Fruit fly (Drosophila melanogaster): ENCODE results near the gene Arglu1.

Arglu1 gene

DNA sequence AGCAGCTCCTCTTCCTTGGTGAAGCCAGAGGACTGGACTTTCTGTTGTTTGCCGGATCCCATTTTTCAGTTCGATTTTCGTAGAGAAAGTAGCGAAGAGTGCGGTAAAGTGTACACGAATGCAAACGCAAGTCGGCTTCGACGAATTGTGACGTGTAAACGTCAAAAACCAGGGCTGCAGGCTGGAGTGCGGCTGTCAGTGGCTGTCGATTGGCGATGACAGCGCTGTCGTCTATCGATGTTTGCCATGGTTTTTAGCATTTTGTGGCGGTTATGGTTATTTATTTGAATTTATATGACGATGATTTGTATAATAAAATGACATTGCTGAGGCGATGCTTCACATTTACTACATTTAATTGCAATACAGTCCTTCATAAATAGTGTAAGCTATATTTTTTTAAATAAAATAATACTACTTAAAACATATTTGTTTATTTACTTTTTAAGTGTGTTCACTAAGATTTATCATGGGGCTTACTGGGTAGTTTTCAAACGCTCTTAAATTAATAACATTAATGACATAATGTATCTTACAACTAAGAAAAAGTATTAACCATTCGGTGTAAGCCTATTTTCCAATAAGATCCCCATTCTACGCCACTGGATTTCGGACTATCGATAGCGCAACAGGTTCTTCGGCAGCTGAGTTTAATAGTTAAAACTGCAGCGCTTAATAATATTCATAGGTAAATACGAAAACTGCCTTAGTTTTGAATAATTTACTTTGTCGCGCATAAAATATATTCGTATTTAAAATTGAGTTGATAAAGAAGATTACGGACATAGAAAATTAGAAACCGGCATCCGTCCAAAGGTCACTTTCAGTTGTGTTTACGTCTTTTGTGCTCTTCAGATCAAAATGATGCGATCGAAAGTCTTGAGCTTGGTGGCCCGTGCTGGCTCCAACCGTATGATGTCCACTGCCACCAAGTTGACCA is 19.6 kb downstream of the Arglu1 start, which contains the start of the genes CG5885 and CG4598 (continued):
- peak; percentile 44; the same call in 2 of the 3 replicates for TF ChIP-seq tgo (GFP tag; IDR thresholded peaks at IDR 0.05)
- no peak for TF ChIP-seq Nf-YA (GFP tag; IDR thresholded peaks at IDR 0.05)
- no peak for TF ChIP-seq pfk (GFP tag; optimal IDR thresholded peaks at IDR 0.05)
- TF ChIP-seq CG16815 (GFP tag; optimal IDR thresholded peaks at IDR 0.05) = peak; percentile 40
- peak; percentile 47 for TF ChIP-seq CG9797 (GFP tag; optimal IDR thresholded peaks at IDR 0.05)
- peak; percentile 82 for TF ChIP-seq knrl (GFP tag; IDR thresholded peaks at IDR 0.05; ENCODE audit: partially characterized antibody)
- TF ChIP-seq CG10543 (GFP tag; optimal IDR thresholded peaks at IDR 0.05) = peak; percentile 73
- peak; percentile 95 for TF ChIP-seq E2f2 (GFP tag; IDR thresholded peaks at IDR 0.05)
- TF ChIP-seq CoRest (tag; optimal IDR thresholded peaks at IDR 0.05) = peak; percentile 79
- no peak for TF ChIP-seq CTCF (GFP tag; optimal IDR thresholded peaks at IDR 0.05)
- TF ChIP-seq Tbp (GFP tag; optimal IDR thresholded peaks at IDR 0.05) = no peak
- TF ChIP-seq CG3726 (GFP tag; IDR thresholded peaks at IDR 0.05) = 0 out of 3 replicates have a peak, but pooled peaks have one; percentile 45
- peak; percentile 45 for TF ChIP-seq CG12104 (GFP tag; optimal IDR thresholded peaks at IDR 0.05)
- TF ChIP-seq HLH54F (GFP tag; optimal IDR thresholded peaks at IDR 0.05) = peak; percentile 41
- peak; percentile 15 for TF ChIP-seq CG30431 (GFP tag; optimal IDR thresholded peaks at IDR 0.05)
- peak; percentile 58 for TF ChIP-seq inv (GFP tag; IDR thresholded peaks at IDR 0.05; ENCODE audit: partially characterized antibody)
- peak; percentile 84 for TF ChIP-seq slbo (GFP tag; IDR thresholded peaks at IDR 0.05)
- no peak for TF ChIP-seq Elba2 (GFP tag; optimal IDR thresholded peaks at IDR 0.05)
- no peak for TF ChIP-seq repo (GFP tag; optimal IDR thresholded peaks at IDR 0.05)
- peak; percentile 67; the same call in 1 of the 2 replicates for TF ChIP-seq Atf6 (GFP tag; IDR thresholded peaks at IDR 0.05)
- no peak for TF ChIP-seq disco-r (GFP tag; optimal IDR thresholded peaks at IDR 0.05)
- no peak for TF ChIP-seq Dfd (GFP tag; optimal IDR thresholded peaks at IDR 0.05)
- TF ChIP-seq CG9876 (GFP tag; optimal IDR thresholded peaks at IDR 0.05) = no peak
- TF ChIP-seq exex (tag; optimal IDR thresholded peaks at IDR 0.05) = peak; percentile 44
- peak; percentile 15 for TF ChIP-seq sd (tag; optimal IDR thresholded peaks at IDR 0.05)
- no peak; the same call in 1 of the 2 replicates for TF ChIP-seq CG11247 (GFP tag; IDR thresholded peaks at IDR 0.05)
- peak; percentile 70 for TF ChIP-seq Chrac-16 (GFP tag; optimal IDR thresholded peaks at IDR 0.05)
- no peak for TF ChIP-seq dimm (GFP tag; IDR thresholded peaks at IDR 0.05)
- TF ChIP-seq tio (GFP tag; optimal IDR thresholded peaks at IDR 0.05) = no peak
- TF ChIP-seq CG3995 (GFP tag; optimal IDR thresholded peaks at IDR 0.05) = no peak
- TF ChIP-seq ind (GFP tag; optimal IDR thresholded peaks at IDR 0.05) = peak; percentile 59
- peak; percentile 50 for TF ChIP-seq gfzf (GFP tag; optimal IDR thresholded peaks at IDR 0.05)
- TF ChIP-seq CG6791 (GFP tag; IDR thresholded peaks at IDR 0.05; ENCODE audit: partially characterized antibody) = peak; percentile 78
- no peak for TF ChIP-seq NK7.1 (GFP tag; optimal IDR thresholded peaks at IDR 0.05)
- 0 out of 2 replicates have a peak, but pooled peaks have one; percentile 13 for TF ChIP-seq CG9215 (GFP tag; IDR thresholded peaks at IDR 0.05)
- peak; percentile 22 for TF ChIP-seq Bdp1 (GFP tag; optimal IDR thresholded peaks at IDR 0.05)
- peak; percentile 70 for TF ChIP-seq CG10366 (GFP tag; IDR thresholded peaks at IDR 0.05)
- peak; percentile 62 for TF ChIP-seq Ptx1 (GFP tag; IDR thresholded peaks at IDR 0.05)
- no peak for TF ChIP-seq usp (GFP tag; optimal IDR thresholded peaks at IDR 0.05)
- peak; percentile 66 for TF ChIP-seq ap (GFP tag; IDR thresholded peaks at IDR 0.05)
- peak in 1 of 2 experiments; percentile 30 for TF ChIP-seq chif (GFP tag; optimal IDR thresholded peaks at IDR 0.05)
- TF ChIP-seq CG7372 (GFP tag; IDR thresholded peaks at IDR 0.05) = peak; percentile 47; the same call in 1 of the 2 replicates
- peak; percentile 55; the same call in 1 of the 2 replicates for TF ChIP-seq Taf1 (GFP tag; IDR thresholded peaks at IDR 0.05)
- TF ChIP-seq tna (GFP tag; IDR thresholded peaks at IDR 0.05; ENCODE audit: partially characterized antibody) = peak; percentile 48
- TF ChIP-seq dm (GFP tag; optimal IDR thresholded peaks at IDR 0.05) = no peak
- TF ChIP-seq Rfx (GFP tag; IDR thresholded peaks at IDR 0.05) = peak; percentile 80
- TF ChIP-seq tll (GFP tag; optimal IDR thresholded peaks at IDR 0.05) = no peak
- TF ChIP-seq Fer2 (tag; optimal IDR thresholded peaks at IDR 0.05) = peak; percentile 57
- TF ChIP-seq ro (GFP tag; IDR thresholded peaks at IDR 0.05) = no peak
- peak; percentile 41; the same call in 2 of the 3 replicates for TF ChIP-seq H15 (GFP tag; IDR thresholded peaks at IDR 0.05)
